Worm (Caenorhabditis elegans): Measurements from ENCODE around the gene C47E12.9.

The C47E12.9 gene

DNA sequence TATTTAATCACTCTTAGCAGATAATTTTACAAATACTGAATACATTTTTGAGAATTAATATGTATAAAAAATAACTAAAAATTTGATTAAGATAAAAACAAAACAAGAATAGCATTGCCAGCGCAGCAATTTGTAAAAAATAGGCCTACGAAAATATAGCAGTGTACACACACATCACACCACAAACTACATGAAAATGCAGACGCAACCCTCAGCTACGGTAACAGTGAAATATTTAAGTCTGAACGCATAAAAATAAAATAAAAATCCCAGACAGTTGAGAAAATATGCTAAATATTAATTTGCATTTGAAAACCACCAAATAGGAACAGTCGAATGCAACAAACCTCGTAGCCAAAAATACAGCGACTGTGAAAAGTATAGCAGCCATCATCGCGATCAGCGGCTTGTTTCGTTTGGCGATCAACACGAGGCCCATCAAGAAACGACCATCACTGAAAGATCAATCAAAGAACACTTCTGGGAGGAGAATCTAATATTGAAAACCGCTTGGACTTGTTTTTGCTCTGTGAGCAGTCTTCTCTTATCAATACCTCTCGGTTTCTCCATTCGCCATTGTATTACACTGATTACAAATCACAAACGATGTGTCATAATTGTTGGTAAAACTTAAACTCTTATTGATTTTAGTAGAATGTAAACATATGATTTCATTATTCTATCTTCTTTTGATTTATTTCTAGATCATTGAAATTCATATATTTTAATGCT lies 24.2 kb downstream of the C47E12.9 start, which contains the start of gene pyp-1:
Gene pyp-1, minus strand, starts transcription at position 439 of the 732 bp plus-strand sequence.
- TF ChIP-seq flt-1 (GFP tag; IDR thresholded peaks at IDR 0.05) (no peak), med-1 (GFP tag; optimal IDR thresholded peaks at IDR 0.05; ENCODE audit: insufficient read depth) (no peak), ztf-23 (GFP tag; IDR thresholded peaks at IDR 0.05) (no peak), klf-2 (GFP tag; conservative IDR thresholded peaks at IDR 0.05) (no peak), T22C8.4 (GFP tag; IDR thresholded peaks at IDR 0.05) (no peak), ztf-29 (GFP tag; IDR thresholded peaks at IDR 0.05) (no peak), cog-1 (tag; optimal IDR thresholded peaks at IDR 0.05) (no peak), tab-1 (GFP tag; IDR thresholded peaks at IDR 0.05) (no peak), ref-1 (GFP tag; conservative IDR thresholded peaks at IDR 0.05) (no peak)

ce11 chrIV:10001748-10002147 lies 27.3 kb downstream of the C47E12.9 start, which contains the start of gene C47E12.3:
TSS of gene C47E12.3 (minus strand) at chrIV:10001848.
- TF ChIP-seq ref-1 (GFP tag; conservative IDR thresholded peaks at IDR 0.05) (no peak), T22C8.4 (GFP tag; IDR thresholded peaks at IDR 0.05) (no peak), klf-2 (GFP tag; conservative IDR thresholded peaks at IDR 0.05) (no peak)

ce11 chrIV:10003372-10003771 lies 28.9 kb downstream of the C47E12.9 start, which contains the start of the genes C47E12.2 and sars-1:
TSS of gene C47E12.2 (minus strand) at chrIV:10003502.
TSS of gene sars-1 (plus strand) at chrIV:10003726.
- TF ChIP-seq ztf-23 (GFP tag; IDR thresholded peaks at IDR 0.05) (no peak), ref-1 (GFP tag; conservative IDR thresholded peaks at IDR 0.05) (no peak), T22C8.4 (GFP tag; IDR thresholded peaks at IDR 0.05) (no peak), ztf-29 (GFP tag; IDR thresholded peaks at IDR 0.05) (no peak), cog-1 (tag; optimal IDR thresholded peaks at IDR 0.05) (no peak), med-1 (GFP tag; optimal IDR thresholded peaks at IDR 0.05; ENCODE audit: insufficient read depth) (no peak)

DNA sequence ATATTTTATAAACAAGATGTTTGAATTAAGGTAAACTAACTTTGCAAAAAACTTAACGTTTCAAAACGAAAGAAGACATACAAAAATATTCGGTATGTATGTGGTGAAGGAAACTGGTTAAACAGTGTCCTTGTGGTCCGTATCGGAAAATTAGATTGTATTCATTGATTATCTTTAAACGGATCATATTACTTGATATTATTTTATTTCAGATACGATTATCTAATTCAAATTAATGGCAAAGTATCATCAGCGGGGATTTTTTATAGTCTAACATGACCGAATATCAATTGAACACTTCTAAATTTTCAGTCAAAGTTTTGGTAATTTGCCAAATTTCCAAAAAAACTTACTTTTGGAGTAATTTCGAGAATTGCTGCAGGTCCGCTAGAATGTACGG lies 32.3 kb downstream of the C47E12.9 start, which contains the start of gene C47E12.13:
Gene C47E12.13, minus strand, starts transcription at position 101 of the 400 bp plus-strand sequence.
- TF ChIP-seq klf-2 (GFP tag; conservative IDR thresholded peaks at IDR 0.05) (no peak), tab-1 (GFP tag; IDR thresholded peaks at IDR 0.05) (no peak), ref-1 (GFP tag; conservative IDR thresholded peaks at IDR 0.05) (no peak), ztf-29 (GFP tag; IDR thresholded peaks at IDR 0.05) (no peak), ztf-23 (GFP tag; IDR thresholded peaks at IDR 0.05) (no peak), T22C8.4 (GFP tag; IDR thresholded peaks at IDR 0.05) (no peak), med-1 (GFP tag; optimal IDR thresholded peaks at IDR 0.05; ENCODE audit: insufficient read depth) (no peak), cog-1 (tag; optimal IDR thresholded peaks at IDR 0.05) (no peak), flt-1 (GFP tag; IDR thresholded peaks at IDR 0.05) (no peak)

ce11 chrIV:10007758-10008157 lies 33.3 kb downstream of the C47E12.9 start:
- TF ChIP-seq flt-1 (GFP tag; IDR thresholded peaks at IDR 0.05) (no peak), med-1 (GFP tag; optimal IDR thresholded peaks at IDR 0.05; ENCODE audit: insufficient read depth) (no peak), ztf-23 (GFP tag; IDR thresholded peaks at IDR 0.05) (no peak), klf-2 (GFP tag; conservative IDR thresholded peaks at IDR 0.05) (no peak), ztf-29 (GFP tag; IDR thresholded peaks at IDR 0.05) (no peak), cog-1 (tag; optimal IDR thresholded peaks at IDR 0.05) (no peak), T22C8.4 (GFP tag; IDR thresholded peaks at IDR 0.05) (no peak), tab-1 (GFP tag; IDR thresholded peaks at IDR 0.05) (no peak)

ce11 chrIV:10009536-10009935 lies 35.0 kb downstream of the C47E12.9 start, which contains the start of gene magu-4:
TSS of gene magu-4 (plus strand) at chrIV:10009753.
- TF ChIP-seq tab-1 (GFP tag; IDR thresholded peaks at IDR 0.05), result no peak
- TF ChIP-seq med-1 (GFP tag; optimal IDR thresholded peaks at IDR 0.05; ENCODE audit: insufficient read depth), result no peak
- no peak for TF ChIP-seq T22C8.4 (GFP tag; IDR thresholded peaks at IDR 0.05)
- no peak for TF ChIP-seq ztf-29 (GFP tag; IDR thresholded peaks at IDR 0.05)
- no peak for TF ChIP-seq flt-1 (GFP tag; IDR thresholded peaks at IDR 0.05)
- no peak for TF ChIP-seq ref-1 (GFP tag; conservative IDR thresholded peaks at IDR 0.05)
- no peak for TF ChIP-seq cog-1 (tag; optimal IDR thresholded peaks at IDR 0.05)
- TF ChIP-seq ztf-23 (GFP tag; IDR thresholded peaks at IDR 0.05), result no peak
- TF ChIP-seq klf-2 (GFP tag; conservative IDR thresholded peaks at IDR 0.05), result no peak

ce11 chrIV:10016977-10017376 lies 42.5 kb downstream of the C47E12.9 start, which contains the start of gene ent-7:
TSS of gene ent-7 (plus strand) at chrIV:10017277.
- TF ChIP-seq klf-2 (GFP tag; conservative IDR thresholded peaks at IDR 0.05), result no peak
- no peak for TF ChIP-seq ztf-29 (GFP tag; IDR thresholded peaks at IDR 0.05)
- TF ChIP-seq T22C8.4 (GFP tag; IDR thresholded peaks at IDR 0.05), result no peak
- no peak for TF ChIP-seq ref-1 (GFP tag; conservative IDR thresholded peaks at IDR 0.05)
- TF ChIP-seq flt-1 (GFP tag; IDR thresholded peaks at IDR 0.05), result no peak
- no peak for TF ChIP-seq ztf-23 (GFP tag; IDR thresholded peaks at IDR 0.05)
- TF ChIP-seq tab-1 (GFP tag; IDR thresholded peaks at IDR 0.05), result no peak
- TF ChIP-seq cog-1 (tag; optimal IDR thresholded peaks at IDR 0.05), result no peak
- TF ChIP-seq med-1 (GFP tag; optimal IDR thresholded peaks at IDR 0.05; ENCODE audit: insufficient read depth), result no peak

DNA sequence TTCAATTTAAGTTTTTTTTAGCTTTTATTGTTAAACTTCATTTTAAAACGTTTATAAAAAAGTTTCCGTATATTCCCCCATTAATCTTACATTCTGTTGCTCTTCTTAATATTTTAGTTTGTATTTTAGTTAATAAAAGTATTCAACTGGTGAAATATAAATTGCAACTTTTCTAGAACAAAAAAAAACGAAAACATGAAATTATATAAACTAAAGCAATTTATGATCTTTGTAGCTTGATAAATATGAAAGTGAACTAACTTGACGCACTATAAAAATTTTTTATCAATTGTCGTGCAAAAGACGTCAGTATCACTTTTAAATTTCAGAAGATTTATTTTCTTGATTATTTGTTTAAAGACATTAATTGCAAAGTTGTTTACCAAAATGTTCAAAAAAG lies 43.1 kb downstream of the C47E12.9 start, which contains the start of gene F44D12.2:
Gene F44D12.2, minus strand, starts transcription at position 101 of the 400 bp plus-strand sequence.
- TF ChIP-seq ztf-23 (GFP tag; IDR thresholded peaks at IDR 0.05) (no peak), ztf-29 (GFP tag; IDR thresholded peaks at IDR 0.05) (no peak), cog-1 (tag; optimal IDR thresholded peaks at IDR 0.05) (no peak), flt-1 (GFP tag; IDR thresholded peaks at IDR 0.05) (no peak), klf-2 (GFP tag; conservative IDR thresholded peaks at IDR 0.05) (no peak), med-1 (GFP tag; optimal IDR thresholded peaks at IDR 0.05; ENCODE audit: insufficient read depth) (no peak), tab-1 (GFP tag; IDR thresholded peaks at IDR 0.05) (no peak), T22C8.4 (GFP tag; IDR thresholded peaks at IDR 0.05) (no peak), ref-1 (GFP tag; conservative IDR thresholded peaks at IDR 0.05) (no peak)

DNA sequence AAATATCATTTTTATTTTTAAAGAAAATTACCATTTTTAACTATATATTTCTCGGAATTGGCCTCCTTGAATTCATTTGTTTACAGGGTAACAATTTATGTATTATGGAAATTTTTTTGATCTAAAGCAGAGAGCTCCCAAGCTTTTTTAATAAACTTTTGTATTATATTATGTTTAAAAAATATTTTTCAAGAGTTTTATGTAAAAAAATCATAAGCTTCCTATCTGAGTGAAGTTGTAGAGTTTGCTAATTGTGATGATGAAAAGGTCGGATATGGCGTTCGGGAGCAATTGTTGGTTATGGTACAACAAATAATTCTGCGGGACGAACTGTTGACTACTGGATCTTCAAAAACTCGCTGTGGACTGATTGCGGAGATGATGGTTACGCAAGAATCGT lies 46.8 kb downstream of the C47E12.9 start, which contains the start of gene F44D12.19:
Gene F44D12.19, plus strand, starts transcription at position 301 of the 400 bp plus-strand sequence.
- no peak for TF ChIP-seq med-1 (GFP tag; optimal IDR thresholded peaks at IDR 0.05; ENCODE audit: insufficient read depth)
- no peak for TF ChIP-seq ztf-23 (GFP tag; IDR thresholded peaks at IDR 0.05)
- no peak for TF ChIP-seq cog-1 (tag; optimal IDR thresholded peaks at IDR 0.05)
- no peak for TF ChIP-seq flt-1 (GFP tag; IDR thresholded peaks at IDR 0.05)
- TF ChIP-seq ztf-29 (GFP tag; IDR thresholded peaks at IDR 0.05), result no peak
- no peak for TF ChIP-seq T22C8.4 (GFP tag; IDR thresholded peaks at IDR 0.05)
